Worm (Caenorhabditis elegans) whole organism, young adult: Measurements from ENCODE around the gene trpp-9.

ENCODE experiments used
- B0035.1 ChIP-seq: sonication (generic microtip); optimal IDR thresholded peaks from 2 replicates; lab custom pipeline; 2016; ENCODE audit warnings: missing genetic modification characterization, mild to moderate bottlenecking, missing compliant biosample characterization, missing genotype, missing genetic modification reagents
- D2030.7 ChIP-seq: fragments of 200-800 bp; sonication (Bioruptor generic); IDR thresholded peaks from 2 replicates; pipeline ENCODE4 v1.3.6; 2022; ENCODE audit warnings: missing genetic modification reagents, missing genetic modification characterization, missing compliant biosample characterization
- F22D6.2 ChIP-seq: sonication (generic microtip); optimal IDR thresholded peaks from 2 replicates; lab custom pipeline; 2016; ENCODE audit warnings: mild to moderate bottlenecking, missing genetic modification characterization, missing compliant biosample characterization
- F33H1.4 ChIP-seq: fragments of 200-800 bp; sonication (Bioruptor generic); IDR thresholded peaks from 2 replicates; pipeline ENCODE4 v1.3.6; 2022; ENCODE audit warnings: missing genetic modification reagents, missing genetic modification characterization, missing compliant biosample characterization
- K11D2.4 ChIP-seq: fragments of 200-800 bp; sonication (Bioruptor generic); IDR thresholded peaks from 2 replicates; pipeline ENCODE4 v1.3.6; 2022; ENCODE audit warnings: missing genetic modification reagents, missing genetic modification characterization, missing compliant biosample characterization
- Y53F4B.3 ChIP-seq: fragments of 200-800 bp; sonication (Bioruptor generic); IDR thresholded peaks from 2 replicates; pipeline ENCODE4 v1.3.6; 2022; ENCODE audit warnings: missing genetic modification reagents, missing genetic modification characterization, missing compliant biosample characterization
- Y53G8AR.9 ChIP-seq: fragments of 200-800 bp; sonication (Bioruptor generic); conservative IDR thresholded peaks from 2 replicates; pipeline ENCODE4 v1.3.6; 2022; ENCODE audit warnings: missing genetic modification reagents, missing genetic modification characterization, missing compliant biosample characterization
- Y95B8A.8 ChIP-seq: fragments of 200-800 bp; sonication (Bioruptor generic); IDR thresholded peaks from 2 replicates; pipeline ENCODE4 v1.3.6; 2022; ENCODE audit warnings: missing genetic modification reagents, missing genetic modification characterization, missing compliant biosample characterization
- aptf-3 ChIP-seq: fragments of 200-800 bp; sonication (Bioruptor generic); IDR thresholded peaks from 2 replicates; pipeline ENCODE4 v1.3.6; 2022; ENCODE audit warnings: missing genetic modification characterization, missing compliant biosample characterization
- atf-7 ChIP-seq: sonication (generic microtip); optimal IDR thresholded peaks from 2 replicates; lab custom pipeline; 2017; ENCODE audit warnings: mild to moderate bottlenecking, missing genetic modification characterization, missing compliant biosample characterization
- attf-3 ChIP-seq: fragments of 200-800 bp; sonication (Bioruptor generic); conservative IDR thresholded peaks from 2 replicates; pipeline ENCODE4 v1.3.6; 2022; ENCODE audit warnings: missing genetic modification reagents, missing genetic modification characterization, missing compliant biosample characterization
- bed-1 ChIP-seq: fragments of 200-800 bp; sonication (Bioruptor generic); IDR thresholded peaks from 2 replicates; pipeline ENCODE4 v1.3.6; 2022; ENCODE audit warnings: missing genetic modification reagents, missing genetic modification characterization, missing compliant biosample characterization
- cebp-1 ChIP-seq, 2 experiments: fragments of 200-800 bp in 1 of 2; sonication (Bioruptor generic) in 1 of 2; sonication (generic microtip) in 1 of 2; IDR thresholded peaks in 1 of 2; optimal IDR thresholded peaks in 1 of 2; 2 replicates each; pipeline versions ENCODE4 v1.3.6 to Lab custom; 2017 to 2022; ENCODE audit warnings: missing compliant biosample characterization in 2 of 2, missing genetic modification characterization in 2 of 2, mild to moderate bottlenecking in 1 of 2, missing genetic modification reagents in 1 of 2, moderate library complexity in 1 of 2
- ceh-79 ChIP-seq: sonication (generic microtip); optimal IDR thresholded peaks from 2 replicates; lab custom pipeline; 2017; ENCODE audit warnings: mild to moderate bottlenecking, missing genetic modification characterization, missing compliant biosample characterization
- ceh-91 ChIP-seq: fragments of 200-800 bp; sonication (Bioruptor generic); IDR thresholded peaks from 2 replicates; pipeline ENCODE4 v1.3.6; 2022; ENCODE audit warnings: missing genetic modification reagents, missing genetic modification characterization, missing compliant biosample characterization
- chd-7 ChIP-seq: sonication (generic microtip); optimal IDR thresholded peaks from 2 replicates; lab custom pipeline; 2016; ENCODE audit warnings: mild to moderate bottlenecking, missing genetic modification characterization, moderate library complexity, missing compliant biosample characterization
- die-1 ChIP-seq: sonication (generic microtip); optimal IDR thresholded peaks from 2 replicates; lab custom pipeline; 2016; ENCODE audit warnings: missing genotype, mild to moderate bottlenecking, missing genetic modification characterization, missing compliant biosample characterization
- efl-1 ChIP-seq: fragments of 150-350 bp; optimal IDR thresholded peaks from 2 replicates; lab custom pipeline; 2014; ENCODE audit warnings: missing biosample characterization, missing genetic modification reagents, missing genetic modification characterization
- egl-18 ChIP-seq: fragments of 200-800 bp; sonication (Bioruptor generic); IDR thresholded peaks from 2 replicates; pipeline ENCODE4 v1.3.6; 2022; ENCODE audit warnings: missing genetic modification reagents, missing genetic modification characterization, missing compliant biosample characterization
- egl-44 ChIP-seq: fragments of 200-800 bp; sonication (Bioruptor generic); IDR thresholded peaks from 2 replicates; pipeline ENCODE4 v1.3.6; 2022; ENCODE audit warnings: missing genetic modification reagents, missing genetic modification characterization, missing compliant biosample characterization
- egrh-3 ChIP-seq: fragments of 200-800 bp; sonication (Bioruptor generic); IDR thresholded peaks from 2 replicates; pipeline ENCODE4 v1.3.6; 2022; ENCODE audit warnings: missing genetic modification reagents, missing genetic modification characterization, missing compliant biosample characterization
- ekl-4 ChIP-seq: fragments of 200-800 bp; sonication (Bioruptor generic); IDR thresholded peaks from 2 replicates; pipeline ENCODE4 v1.3.6; 2022; ENCODE audit warnings: missing genetic modification reagents, missing genetic modification characterization, missing compliant biosample characterization
- hmg-1.2 ChIP-seq: fragments of 200-800 bp; sonication (Bioruptor generic); IDR thresholded peaks from 2 replicates; pipeline ENCODE4 v1.3.6; 2022; ENCODE audit warnings: missing genetic modification reagents, missing genetic modification characterization, missing compliant biosample characterization
- hmg-20 ChIP-seq: fragments of 200-800 bp; sonication (Bioruptor generic); IDR thresholded peaks from 2 replicates; pipeline ENCODE4 v1.3.6; 2022; ENCODE audit warnings: missing genetic modification reagents, missing genetic modification characterization, missing compliant biosample characterization
- hrde-1 ChIP-seq: sonication (generic microtip); optimal IDR thresholded peaks from 2 replicates; lab custom pipeline; 2016; ENCODE audit warnings: missing genetic modification characterization, mild to moderate bottlenecking, missing compliant biosample characterization, moderate library complexity, missing genotype, missing genetic modification reagents, borderline replicate concordance
- hsf-1 ChIP-seq: fragments of 200-800 bp; sonication (Bioruptor generic); IDR thresholded peaks from 2 replicates; pipeline ENCODE4 v1.3.6; 2022; ENCODE audit warnings: missing genetic modification reagents, missing genetic modification characterization, missing compliant biosample characterization
- lag-1 ChIP-seq: fragments of 200-800 bp; sonication (Bioruptor generic); IDR thresholded peaks from 2 replicates; pipeline ENCODE4 v1.3.6; 2022; ENCODE audit warnings: missing genetic modification reagents, missing genetic modification characterization, missing compliant biosample characterization
- let-607 ChIP-seq, 2 experiments: fragments of 200-800 bp in 1 of 2; sonication (Bioruptor generic) in 1 of 2; sonication (generic microtip) in 1 of 2; optimal IDR thresholded peaks; 2 replicates each; lab custom pipeline; 2016 to 2018; ENCODE audit warnings: mild to moderate bottlenecking in 2 of 2, missing compliant biosample characterization in 2 of 2, missing genetic modification characterization in 2 of 2, moderate library complexity in 2 of 2, missing genotype in 1 of 2
- lin-26 ChIP-seq: fragments of 200-800 bp; sonication (Bioruptor generic); IDR thresholded peaks from 2 replicates; pipeline ENCODE4 v1.3.6; 2022; ENCODE audit warnings: missing genetic modification reagents, missing genetic modification characterization, missing compliant biosample characterization
- lsy-27 ChIP-seq: sonication (generic microtip); optimal IDR thresholded peaks from 2 replicates; lab custom pipeline; 2017; ENCODE audit warnings: missing genetic modification characterization, mild to moderate bottlenecking, missing compliant biosample characterization, antibody characterized with exemption, missing genotype, borderline replicate concordance; ENCODE audit not compliant: insufficient read depth
- madf-10 ChIP-seq: sonication (generic microtip); optimal IDR thresholded peaks from 2 replicates; lab custom pipeline; 2016; ENCODE audit warnings: mild to moderate bottlenecking, missing genetic modification characterization, missing compliant biosample characterization
- mel-28 ChIP-seq: sonication (generic microtip); optimal IDR thresholded peaks from 2 replicates; lab custom pipeline; 2016; ENCODE audit warnings: borderline replicate concordance, mild to moderate bottlenecking, missing genetic modification characterization, missing compliant biosample characterization
- nhr-179 ChIP-seq: sonication (generic microtip); optimal IDR thresholded peaks from 2 replicates; lab custom pipeline; 2016; ENCODE audit warnings: mild to moderate bottlenecking, missing genetic modification characterization, missing compliant biosample characterization
- nhr-27 ChIP-seq: fragments of 200-800 bp; sonication (Bioruptor generic); optimal IDR thresholded peaks from 2 replicates; lab custom pipeline; 2018; ENCODE audit warnings: mild to moderate bottlenecking, missing genetic modification characterization, moderate library complexity, missing compliant biosample characterization
- pha-4 ChIP-seq: fragments of 150-350 bp; sonication (generic microtip); optimal IDR thresholded peaks from 2 replicates; lab custom pipeline; 2014; ENCODE audit warnings: missing biosample characterization, missing genetic modification reagents, missing genetic modification characterization
- rpc-1 ChIP-seq, 2 experiments: fragments of 150-350 bp in 1 of 2; sonication (generic microtip) in 1 of 2; optimal IDR thresholded peaks; 2 replicates each; lab custom pipeline; 2014 to 2018; ENCODE audit warnings: missing biosample characterization in 1 of 2, missing genetic modification characterization in 1 of 2, missing genetic modification reagents in 1 of 2, missing genotype in 1 of 2
- sdz-38 ChIP-seq: sonication (generic microtip); optimal IDR thresholded peaks from 2 replicates; lab custom pipeline; 2016; ENCODE audit warnings: missing genotype, missing genetic modification characterization, missing compliant biosample characterization
- snpc-1.1 ChIP-seq: sonication (generic microtip); optimal IDR thresholded peaks from 2 replicates; lab custom pipeline; 2017; ENCODE audit warnings: missing genetic modification characterization, mild to moderate bottlenecking, missing compliant biosample characterization, antibody characterized with exemption, moderate library complexity, missing genotype, missing genetic modification reagents; ENCODE audit not compliant: insufficient read depth
- tbp1 ChIP-seq: fragments of 200-800 bp; sonication (Bioruptor generic); optimal IDR thresholded peaks from 2 replicates; lab custom pipeline; 2018; ENCODE audit warnings: mild to moderate bottlenecking, missing genetic modification characterization, missing compliant biosample characterization
- tbx-9 ChIP-seq: sonication (generic microtip); optimal IDR thresholded peaks from 2 replicates; lab custom pipeline; 2016; ENCODE audit warnings: borderline replicate concordance, missing genetic modification characterization, inconsistent platforms, missing compliant biosample characterization
- tlf-1 ChIP-seq: fragments of 200-800 bp; sonication (Bioruptor generic); optimal IDR thresholded peaks from 2 replicates; lab custom pipeline; 2018; ENCODE audit warnings: mild to moderate bottlenecking, missing genetic modification characterization, missing compliant biosample characterization
- zfh-2 ChIP-seq: fragments of 200-800 bp; sonication (Bioruptor generic); conservative IDR thresholded peaks from 2 replicates; pipeline ENCODE4 v1.3.6; 2022; ENCODE audit warnings: missing genetic modification reagents, missing genetic modification characterization, missing compliant biosample characterization
- zim-3 ChIP-seq: sonication (generic microtip); optimal IDR thresholded peaks from 2 replicates; lab custom pipeline; 2017; ENCODE audit warnings: mild to moderate bottlenecking, missing genetic modification characterization, moderate library complexity, missing compliant biosample characterization
- ztf-28 ChIP-seq: fragments of 200-800 bp; sonication (Bioruptor generic); IDR thresholded peaks from 2 replicates; pipeline ENCODE4 v1.3.6; 2022; ENCODE audit warnings: missing genetic modification reagents, missing genetic modification characterization, missing compliant biosample characterization
- ztf-3 ChIP-seq: fragments of 200-800 bp; sonication (Bioruptor generic); optimal IDR thresholded peaks from 2 replicates; lab custom pipeline; 2018; ENCODE audit warnings: mild to moderate bottlenecking, missing genetic modification characterization, missing compliant biosample characterization

Gene trpp-9

ce11 chrX:11605766-11606490 lies 42.2 kb downstream of the trpp-9 start (continued):
- TF ChIP-seq atf-7 (tag; lab: Kevin White, UChicago) = peak; percentile 98
- TF ChIP-seq hmg-20 (GFP tag; lab: Robert Waterston, UW) = no peak
- no peak for TF ChIP-seq zim-3 (tag; lab: Kevin White, UChicago)
- TF ChIP-seq zfh-2 (GFP tag; lab: Robert Waterston, UW) = peak; percentile 81
- TF ChIP-seq lin-26 (GFP tag; lab: Robert Waterston, UW) = peak; percentile 90
- TF ChIP-seq hmg-1.2 (GFP tag; lab: Robert Waterston, UW) = peak; percentile 79
- TF ChIP-seq madf-10 (tag; lab: Kevin White, UChicago) = peak; percentile 90
- no peak for TF ChIP-seq nhr-27 (tag; lab: Kevin White, UChicago)
- peak; percentile 95 for TF ChIP-seq tlf-1 (GFP tag; lab: Kevin White, UChicago)
- TF ChIP-seq K11D2.4 (GFP tag; lab: Robert Waterston, UW) = peak; percentile 95
- no peak for TF ChIP-seq aptf-3 (GFP tag; lab: Robert Waterston, UW)
- TF ChIP-seq hsf-1 = no peak
- TF ChIP-seq tbp1 (GFP tag; lab: Kevin White, UChicago) = peak; percentile 74
- TF ChIP-seq chd-7 (tag; lab: Kevin White, UChicago) = peak; percentile 97
- TF ChIP-seq tbx-9 (tag; lab: Kevin White, UChicago) = no peak
- TF ChIP-seq attf-3 (GFP tag; lab: Robert Waterston, UW) = 0 out of 2 replicates have a peak, but pooled peaks have one; percentile 26
- TF ChIP-seq Y53G8AR.9 = peak; percentile 89; the same call in 1 of the 2 replicates
- peak; percentile 86 to 87 for TF ChIP-seq let-607 (tag; optimal IDR thresholded peaks at IDR 0.05; lab: Kevin White, UChicago)
- no peak for TF ChIP-seq Y53F4B.3 (GFP tag; lab: Robert Waterston, UW)
- TF ChIP-seq Y95B8A.8 (GFP tag; lab: Robert Waterston, UW) = peak; percentile 59
- peak; percentile 7; the same call in 1 of the 2 replicates for TF ChIP-seq F33H1.4
- TF ChIP-seq pha-4 (tag; lab: Kevin White, UChicago) = no peak
- peak; percentile 83 for TF ChIP-seq die-1 (tag; lab: Kevin White, UChicago)
- TF ChIP-seq efl-1 (GFP tag; lab: Kevin White, UChicago) = peak; percentile 37
- TF ChIP-seq hrde-1 (tag; lab: Kevin White, UChicago) = no peak
- TF ChIP-seq ztf-28 (GFP tag; lab: Robert Waterston, UW) = no peak
- no peak for TF ChIP-seq snpc-1.1 (tag; lab: Kevin White, UChicago)
- peak; percentile 98 for TF ChIP-seq ztf-3
- TF ChIP-seq cebp-1 (GFP tag; IDR thresholded peaks at IDR 0.05; lab: Robert Waterston, UW) = peak; percentile 100
- TF ChIP-seq cebp-1 (tag; optimal IDR thresholded peaks at IDR 0.05; lab: Kevin White, UChicago) = peak; percentile 100
- TF ChIP-seq lsy-27 (tag; lab: Kevin White, UChicago) = no peak
- no peak for TF ChIP-seq ceh-91 (GFP tag; lab: Robert Waterston, UW)
- no peak for TF ChIP-seq nhr-179
- peak; percentile 61 for TF ChIP-seq ceh-79 (tag; lab: Kevin White, UChicago)
- no peak for TF ChIP-seq egl-44 (GFP tag; lab: Robert Waterston, UW)
- TF ChIP-seq rpc-1 (optimal IDR thresholded peaks at IDR 0.05; lab: Kevin White, UChicago) = no peak
- TF ChIP-seq rpc-1 (tag; optimal IDR thresholded peaks at IDR 0.05; lab: Kevin White, UChicago) = no peak
- TF ChIP-seq ekl-4 (GFP tag; lab: Robert Waterston, UW) = peak; percentile 82
- TF ChIP-seq bed-1 (GFP tag; lab: Robert Waterston, UW) = no peak
- no peak for TF ChIP-seq lag-1
- TF ChIP-seq sdz-38 (tag; lab: Kevin White, UChicago) = no peak
- 0 out of 2 replicates have a peak, but pooled peaks have one; percentile 72 for TF ChIP-seq egl-18 (GFP tag; lab: Robert Waterston, UW)
- TF ChIP-seq B0035.1 (tag; lab: Kevin White, UChicago) = peak; percentile 92
- peak; percentile 80 for TF ChIP-seq egrh-3
- TF ChIP-seq D2030.7 = no peak
- peak; percentile 89 for TF ChIP-seq F22D6.2 (tag; lab: Kevin White, UChicago)
- TF ChIP-seq mel-28 (tag; lab: Kevin White, UChicago) = peak; percentile 72
